Worm (Caenorhabditis elegans) whole organism, late embryonic: ENCODE measurements around the gene nspe-8.

ENCODE experiments used
- C08G9.2 ChIP-seq: sonication (generic microtip); optimal IDR thresholded peaks from 2 replicates; lab custom pipeline; 2016; ENCODE audit warnings: mild to moderate bottlenecking, missing genetic modification characterization, moderate library complexity, missing compliant biosample characterization
- F13H6.1 ChIP-seq: sonication (generic microtip); optimal IDR thresholded peaks from 2 replicates; lab custom pipeline; 2016; ENCODE audit warnings: missing genetic modification characterization, missing compliant biosample characterization
- ceh-14 ChIP-seq: sonication (generic microtip); optimal IDR thresholded peaks from 2 replicates; lab custom pipeline; 2016; ENCODE audit warnings: missing genotype, missing genetic modification characterization, missing compliant biosample characterization
- ceh-18 ChIP-seq: sonication (generic microtip); optimal IDR thresholded peaks from 2 replicates; lab custom pipeline; 2016; ENCODE audit warnings: missing genetic modification characterization, missing compliant biosample characterization
- ceh-19 ChIP-seq: fragments of 200-800 bp; sonication (Bioruptor generic); optimal IDR thresholded peaks from 2 replicates; lab custom pipeline; 2018; ENCODE audit warnings: mild to moderate bottlenecking, missing genetic modification characterization, missing compliant biosample characterization
- ceh-2 ChIP-seq: sonication (generic microtip); optimal IDR thresholded peaks from 2 replicates; lab custom pipeline; 2016; ENCODE audit warnings: missing genotype, missing genetic modification characterization, missing compliant biosample characterization
- ceh-22 ChIP-seq: sonication (generic microtip); optimal IDR thresholded peaks from 2 replicates; lab custom pipeline; 2017; ENCODE audit warnings: missing biosample characterization, missing genetic modification characterization
- ceh-31 ChIP-seq: sonication (generic microtip); optimal IDR thresholded peaks from 2 replicates; lab custom pipeline; 2016; ENCODE audit warnings: missing genetic modification characterization, missing compliant biosample characterization
- ceh-34 ChIP-seq: sonication (generic microtip); optimal IDR thresholded peaks from 2 replicates; lab custom pipeline; 2016; ENCODE audit warnings: mild to moderate bottlenecking, missing genetic modification characterization, missing compliant biosample characterization
- ceh-45 ChIP-seq: fragments of 200-800 bp; sonication (Bioruptor generic); IDR thresholded peaks from 2 replicates; pipeline ENCODE4 v1.3.6; 2022; ENCODE audit warnings: missing genetic modification reagents, missing genetic modification characterization, missing compliant biosample characterization
- ceh-48 ChIP-seq: sonication (generic microtip); optimal IDR thresholded peaks from 2 replicates; lab custom pipeline; 2016; ENCODE audit warnings: missing genetic modification characterization, inconsistent platforms, missing compliant biosample characterization
- ceh-6 ChIP-seq: fragments of 200-800 bp; sonication (Bioruptor generic); optimal IDR thresholded peaks from 2 replicates; lab custom pipeline; 2018; ENCODE audit warnings: mild to moderate bottlenecking, missing genetic modification characterization, missing compliant biosample characterization
- ceh-9 ChIP-seq: sonication (generic microtip); optimal IDR thresholded peaks from 2 replicates; lab custom pipeline; 2016; ENCODE audit warnings: mild to moderate bottlenecking, missing genetic modification characterization, inconsistent platforms, missing compliant biosample characterization
- dve-1 ChIP-seq: sonication (generic microtip); optimal IDR thresholded peaks from 2 replicates; lab custom pipeline; 2017; ENCODE audit warnings: antibody characterized with exemption, mild to moderate bottlenecking, missing genetic modification characterization, missing compliant biosample characterization
- elt-4 ChIP-seq: sonication (generic microtip); optimal IDR thresholded peaks from 2 replicates; lab custom pipeline; 2016; ENCODE audit warnings: missing genetic modification characterization, missing compliant biosample characterization
- ets-4 ChIP-seq: sonication (generic microtip); optimal IDR thresholded peaks from 2 replicates; lab custom pipeline; 2016; ENCODE audit warnings: missing genetic modification characterization, missing compliant biosample characterization
- fax-1 ChIP-seq: sonication (generic microtip); optimal IDR thresholded peaks from 2 replicates; lab custom pipeline; 2016; ENCODE audit warnings: missing genotype, missing genetic modification characterization, missing compliant biosample characterization
- fkh-10 ChIP-seq: fragments of 150-350 bp; optimal IDR thresholded peaks from 2 replicates; lab custom pipeline; 2014; ENCODE audit warnings: missing biosample characterization, missing genetic modification reagents, missing genetic modification characterization
- gmeb-2 ChIP-seq: sonication (generic microtip); optimal IDR thresholded peaks from 2 replicates; lab custom pipeline; 2016; ENCODE audit warnings: missing genetic modification characterization, inconsistent platforms, missing compliant biosample characterization
- madf-2 ChIP-seq: sonication (generic microtip); optimal IDR thresholded peaks from 2 replicates; lab custom pipeline; 2017; ENCODE audit warnings: missing genetic modification characterization, missing compliant biosample characterization
- mec-3 ChIP-seq: sonication (generic microtip); optimal IDR thresholded peaks from 2 replicates; lab custom pipeline; 2016; ENCODE audit warnings: borderline replicate concordance, missing genetic modification characterization, missing compliant biosample characterization
- nfya-1 ChIP-seq: sonication (generic microtip); optimal IDR thresholded peaks from 2 replicates; lab custom pipeline; 2017; ENCODE audit warnings: missing genetic modification characterization, mild to moderate bottlenecking, missing compliant biosample characterization, antibody characterized with exemption, moderate library complexity
- nhr-11 ChIP-seq: fragments of 150-350 bp; optimal IDR thresholded peaks from 2 replicates; lab custom pipeline; 2014; ENCODE audit warnings: missing biosample characterization, missing genetic modification characterization
- npax-4 ChIP-seq: sonication (generic microtip); optimal IDR thresholded peaks from 2 replicates; lab custom pipeline; 2016; ENCODE audit warnings: missing genetic modification characterization, missing compliant biosample characterization
- pag-3 ChIP-seq: sonication (generic microtip); optimal IDR thresholded peaks from 2 replicates; lab custom pipeline; 2016; ENCODE audit warnings: missing compliant biosample characterization, missing genetic modification characterization, borderline replicate concordance
- pax-1 ChIP-seq: fragments of 150-350 bp; optimal IDR thresholded peaks from 2 replicates; lab custom pipeline; 2014; ENCODE audit warnings: missing biosample characterization, missing genetic modification characterization
- pha-2 ChIP-seq: sonication (generic microtip); optimal IDR thresholded peaks from 2 replicates; lab custom pipeline; 2017; ENCODE audit warnings: mild to moderate bottlenecking, missing genetic modification characterization, missing compliant biosample characterization
- pha-4 ChIP-seq: fragments of 150-350 bp; optimal IDR thresholded peaks from 2 replicates; lab custom pipeline; 2018; ENCODE audit warnings: missing biosample characterization, missing genetic modification reagents, missing genetic modification characterization
- pqm-1 ChIP-seq: sonication (generic microtip); optimal IDR thresholded peaks from 2 replicates; lab custom pipeline; 2016; ENCODE audit warnings: missing genetic modification characterization, missing compliant biosample characterization
- pros-1 ChIP-seq: fragments of 150-350 bp; optimal IDR thresholded peaks from 2 replicates; lab custom pipeline; 2014; ENCODE audit warnings: missing biosample characterization, missing genetic modification reagents, missing genetic modification characterization
- ref-2 ChIP-seq: sonication (generic microtip); optimal IDR thresholded peaks from 2 replicates; lab custom pipeline; 2016; ENCODE audit warnings: missing genetic modification characterization, missing compliant biosample characterization
- sox-4 ChIP-seq: sonication (generic microtip); optimal IDR thresholded peaks from 2 replicates; lab custom pipeline; 2017; ENCODE audit warnings: mild to moderate bottlenecking, missing genetic modification characterization, inconsistent platforms, missing compliant biosample characterization
- tbx-2 ChIP-seq: sonication (generic microtip); optimal IDR thresholded peaks from 2 replicates; lab custom pipeline; 2016; ENCODE audit warnings: missing genetic modification characterization, missing compliant biosample characterization
- ttx-3 ChIP-seq: sonication (generic microtip); optimal IDR thresholded peaks from 2 replicates; lab custom pipeline; 2016; ENCODE audit warnings: missing genetic modification reagents, missing genetic modification characterization, missing compliant biosample characterization
- unc-3 ChIP-seq, 2 experiments: fragments of 200-800 bp in 1 of 2; sonication (Bioruptor generic) in 1 of 2; sonication (generic microtip) in 1 of 2; conservative IDR thresholded peaks in 1 of 2; optimal IDR thresholded peaks in 1 of 2; 2 replicates each; pipeline versions ENCODE4 v1.3.6 to Lab custom; 2016 to 2022; ENCODE audit warnings: missing compliant biosample characterization in 2 of 2, missing genetic modification characterization in 2 of 2, missing genetic modification reagents in 1 of 2
- unc-86 ChIP-seq: sonication (generic microtip); optimal IDR thresholded peaks from 2 replicates; lab custom pipeline; 2016; ENCODE audit warnings: missing genetic modification characterization, missing compliant biosample characterization
- zip-5 ChIP-seq: sonication (generic microtip); optimal IDR thresholded peaks from 2 replicates; lab custom pipeline; 2016; ENCODE audit warnings: missing genetic modification characterization, missing compliant biosample characterization
- ztf-16 ChIP-seq: sonication (generic microtip); optimal IDR thresholded peaks from 2 replicates; lab custom pipeline; 2017; ENCODE audit warnings: missing genetic modification characterization, missing compliant biosample characterization

nspe-8 gene

ce11 chrII:12608653-12609052 is 13.1 kb downstream of the nspe-8 start, which contains the start of gene Y38E10A.9:
Y38E10A.9 (plus strand) TSS chrII:12608953.
- TF ChIP-seq ceh-22 (tag; lab: Kevin White, UChicago) (no peak), ceh-14 (no peak), ceh-6 (no peak), elt-4 (no peak), npax-4 (no peak), ceh-9 (tag; lab: Kevin White, UChicago) (no peak), mec-3 (tag; lab: Kevin White, UChicago) (no peak), ceh-45 (GFP tag; lab: Robert Waterston, UW) (no peak), pros-1 (tag; lab: Kevin White, UChicago) (no peak), gmeb-2 (tag; lab: Kevin White, UChicago) (no peak), ceh-2 (no peak)

- TF ChIP-seq fax-1 (tag; lab: Kevin White, UChicago) (no peak), gmeb-2 (tag; lab: Kevin White, UChicago) (no peak), fkh-10 (GFP tag; lab: Kevin White, UChicago) (no peak), pax-1 (no peak), ztf-16 (tag; lab: Kevin White, UChicago) (no peak), pha-2 (no peak), ets-4 (no peak), unc-86 (tag; lab: Kevin White, UChicago) (no peak)
Observed at ce11 chrII:12606900-12607299, 14.9 kb downstream of the nspe-8 start, which contains the start of gene Y38E10A.8. Y38E10A.8 (plus strand) TSS chrII:12607200.

ce11 chrII:12606108-12606507 is 15.7 kb downstream of the nspe-8 start:
- no peak for TF ChIP-seq zip-5
- no peak for TF ChIP-seq pha-4 (tag; lab: Kevin White, UChicago)
- TF ChIP-seq pqm-1: no peak
- TF ChIP-seq ceh-48 (tag; lab: Kevin White, UChicago): no peak
- no peak for TF ChIP-seq ttx-3 (tag; lab: Kevin White, UChicago)
- TF ChIP-seq elt-4: no peak
- TF ChIP-seq ceh-18: no peak
- TF ChIP-seq C08G9.2 (tag; lab: Kevin White, UChicago): no peak
- TF ChIP-seq ets-4: no peak
- TF ChIP-seq ceh-9 (tag; lab: Kevin White, UChicago): no peak
- no peak for TF ChIP-seq ref-2 (tag; lab: Kevin White, UChicago)
- no peak for TF ChIP-seq unc-3 (GFP tag; conservative IDR thresholded peaks at IDR 0.05; lab: Robert Waterston, UW)
- TF ChIP-seq unc-3 (tag; optimal IDR thresholded peaks at IDR 0.05; lab: Kevin White, UChicago): no peak
- no peak for TF ChIP-seq sox-4 (tag; lab: Kevin White, UChicago)
- no peak for TF ChIP-seq ceh-14
- no peak for TF ChIP-seq pag-3 (tag; lab: Kevin White, UChicago)
- no peak for TF ChIP-seq ztf-16 (tag; lab: Kevin White, UChicago)
- TF ChIP-seq F13H6.1 (tag; lab: Kevin White, UChicago): no peak
- no peak for TF ChIP-seq dve-1 (tag; lab: Kevin White, UChicago)
- TF ChIP-seq madf-2 (tag; lab: Kevin White, UChicago): no peak

- TF ChIP-seq ceh-22 (tag; lab: Kevin White, UChicago): no peak
- peak; percentile 28 for TF ChIP-seq ceh-34
- peak; percentile 17 for TF ChIP-seq ceh-48 (tag; lab: Kevin White, UChicago)
- TF ChIP-seq ztf-16 (tag; lab: Kevin White, UChicago): no peak
- peak; percentile 34 for TF ChIP-seq tbx-2 (tag; lab: Kevin White, UChicago)
- peak; percentile 10 for TF ChIP-seq nfya-1
- no peak for TF ChIP-seq nhr-11 (tag; lab: Kevin White, UChicago)
- TF ChIP-seq ceh-31 (tag; lab: Kevin White, UChicago): peak; percentile 68
- TF ChIP-seq ceh-19: no peak
Observed at ce11 chrII:12603667-12604621, 17.8 kb downstream of the nspe-8 start, which contains the start of the genes ceh-100 and lips-15. ceh-100 (minus strand) TSS chrII:12603680. lips-15 (plus strand) TSS chrII:12604386.
